Worm (Caenorhabditis elegans) whole organism, L1 larva: ENCODE measurements around the gene F53C11.5.

Experiments
- aly-2 ChIP-seq: fragments of 150-350 bp; optimal IDR thresholded peaks from 2 replicates; lab custom pipeline; 2014; ENCODE audit warnings: missing biosample characterization, missing genetic modification characterization
- fos-1 ChIP-seq: fragments of 150-350 bp; optimal IDR thresholded peaks from 2 replicates; lab custom pipeline; 2014; ENCODE audit warnings: missing biosample characterization, missing genetic modification characterization
- isw-1 ChIP-seq: fragments of 200-800 bp; sonication (Bioruptor generic); IDR thresholded peaks from 2 replicates; pipeline ENCODE4 v1.3.6; 2022; ENCODE audit warnings: missing genetic modification characterization, missing compliant biosample characterization
- lin-35 ChIP-seq, 2 experiments: fragments of 150-350 bp; optimal IDR thresholded peaks; 2 replicates each; lab custom pipeline; 2014; ENCODE audit warnings: missing biosample characterization in 2 of 2, missing genetic modification characterization in 2 of 2, missing genetic modification reagents in 2 of 2
- nhr-11 ChIP-seq: fragments of 150-350 bp; optimal IDR thresholded peaks from 2 replicates; lab custom pipeline; 2014; ENCODE audit warnings: missing biosample characterization, missing genetic modification characterization
- nhr-12 ChIP-seq: sonication (generic microtip); optimal IDR thresholded peaks from 2 replicates; lab custom pipeline; 2017; ENCODE audit warnings: missing biosample characterization, missing genetic modification characterization
- zag-1 ChIP-seq: fragments of 150-350 bp; optimal IDR thresholded peaks from 2 replicates; lab custom pipeline; 2014; ENCODE audit warnings: missing biosample characterization, missing genetic modification characterization
- ztf-11 ChIP-seq, 2 experiments: sonication (generic microtip); optimal IDR thresholded peaks; 2 replicates each; lab custom pipeline; 2016 to 2017; ENCODE audit warnings: missing genetic modification characterization in 2 of 2, missing biosample characterization in 1 of 2, missing compliant biosample characterization in 1 of 2

DNA sequence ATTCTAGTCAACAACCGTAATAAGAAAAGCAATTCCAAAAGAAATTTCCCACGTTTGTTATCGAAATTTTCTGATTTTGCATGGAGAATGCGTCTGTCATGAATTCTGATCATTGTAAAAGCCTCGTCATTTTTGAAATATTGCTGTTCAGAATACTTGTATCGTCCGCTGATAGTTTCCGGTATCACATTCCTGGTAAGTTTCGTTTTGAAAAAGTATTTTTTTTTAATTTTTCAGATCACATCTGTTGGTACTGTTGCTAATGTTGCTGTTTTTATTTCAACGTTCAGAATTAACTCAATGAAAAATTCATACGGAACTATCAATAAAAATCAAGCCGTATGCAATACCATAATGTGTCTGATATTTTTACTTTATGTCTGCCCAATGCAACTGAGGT lies 53.6 kb downstream of the F53C11.5 start, which contains the start of gene srx-17:
- TF ChIP-seq fos-1 (tag; lab: Kevin White, UChicago) (no peak), nhr-12 (no peak), aly-2 (no peak), ztf-11 (tag; optimal IDR thresholded peaks at IDR 0.05; lab: Kevin White, UChicago) (no peak), isw-1 (GFP tag; lab: Robert Waterston, UW) (no peak), lin-35 (GFP tag; optimal IDR thresholded peaks at IDR 0.05; lab: Kevin White, UChicago) (no peak), zag-1 (tag; lab: Kevin White, UChicago) (no peak), nhr-11 (no peak)
